Worm (Caenorhabditis elegans): ENCODE measurements around the gene B0391.14.
"Not testable (repeated sequence)": the region's sequence is repeated elsewhere in the genome, so short reads cannot be mapped to it uniquely, and the experiment has no call there.

Gene B0391.14

DNA sequence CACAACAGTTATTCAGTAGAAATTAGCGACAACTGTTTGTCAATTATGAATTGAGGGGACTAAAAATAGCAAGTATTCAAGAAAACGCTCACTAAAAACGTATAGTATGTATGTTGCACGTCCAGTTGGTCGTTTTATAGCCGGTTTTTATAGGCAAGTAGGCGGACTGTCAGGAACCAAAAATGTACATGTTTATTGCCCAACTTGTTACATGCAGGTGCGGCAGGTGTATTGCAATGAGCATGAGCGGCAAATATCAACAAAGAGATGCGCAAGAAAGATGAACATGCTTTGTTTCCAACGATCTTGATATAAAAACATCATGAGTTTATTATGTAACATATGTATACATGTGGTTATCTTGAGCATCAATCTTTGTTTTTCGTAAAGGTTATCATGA, at the start of gene B0391.14:
B0391.14 (minus strand) TSS at position 101 of the 400 bp plus-strand sequence.
- TF ChIP-seq Y79H2A.3 (GFP tag; conservative IDR thresholded peaks at IDR 0.05); hsf-1 (GFP tag; IDR thresholded peaks at IDR 0.05); nhr-120 (GFP tag; IDR thresholded peaks at IDR 0.05): not testable (repeated sequence)

ce11 chrV:15647536-15648085, 47.9 kb upstream of the B0391.14 start, which contains the start of the genes C55A1.7 and C55A1.6:
TSS of gene C55A1.7 (minus strand) at chrV:15647636.
TSS of gene C55A1.6 (plus strand) at chrV:15648035.
- TF ChIP-seq ztf-22 (GFP tag; optimal IDR thresholded peaks at IDR 0.05); bed-2 (GFP tag; IDR thresholded peaks at IDR 0.05); somi-1 (GFP tag; optimal IDR thresholded peaks at IDR 0.05): not testable (repeated sequence)

DNA sequence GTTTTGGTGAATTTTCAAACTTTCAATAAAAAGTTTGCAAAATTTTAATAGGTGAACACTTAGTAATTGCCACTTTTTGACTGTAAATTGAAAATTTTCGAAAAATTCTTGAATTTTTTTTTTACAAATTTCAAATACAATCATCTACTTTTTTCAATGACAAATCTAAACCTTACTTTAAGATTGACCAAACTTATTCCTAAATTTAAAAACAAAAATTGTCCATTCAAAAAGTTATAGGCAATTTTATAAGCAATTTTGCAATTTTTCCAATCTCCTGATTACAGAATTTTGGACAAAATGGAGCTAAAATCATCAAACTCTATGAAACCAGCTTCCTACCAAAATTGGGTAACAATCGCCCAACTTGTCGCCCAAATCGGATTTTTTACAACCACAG, 44.9 kb upstream of the B0391.14 start, which contains the start of gene str-23:
str-23 (plus strand) TSS at position 301 of the 400 bp plus-strand sequence.
- TF ChIP-seq C06A6.2 (GFP tag; conservative IDR thresholded peaks at IDR 0.05) (no peak), let-526 (GFP tag; IDR thresholded peaks at IDR 0.05) (no peak), ceh-27 (GFP tag; optimal IDR thresholded peaks at IDR 0.05) (no peak), somi-1 (GFP tag; optimal IDR thresholded peaks at IDR 0.05) (no peak), snpc-4 (GFP tag; optimal IDR thresholded peaks at IDR 0.05) (no peak), snpc-4 (tag; optimal IDR thresholded peaks at IDR 0.05) (no peak), aptf-3 (GFP tag; IDR thresholded peaks at IDR 0.05) (no peak), snpc-3.4 (tag; optimal IDR thresholded peaks at IDR 0.05) (no peak), egl-44 (GFP tag; IDR thresholded peaks at IDR 0.05) (no peak), nhr-179 (tag; optimal IDR thresholded peaks at IDR 0.05) (no peak), lir-1 (GFP tag; conservative IDR thresholded peaks at IDR 0.05) (no peak), F52B5.7 (tag; optimal IDR thresholded peaks at IDR 0.05) (no peak), F33H1.4 (GFP tag; IDR thresholded peaks at IDR 0.05) (no peak), ztf-18 (tag; optimal IDR thresholded peaks at IDR 0.05) (no peak), gei-17 (GFP tag; optimal IDR thresholded peaks at IDR 0.05) (no peak), F57C9.4 (tag; optimal IDR thresholded peaks at IDR 0.05) (no peak), snpc-1.1 (tag; optimal IDR thresholded peaks at IDR 0.05; ENCODE audit: insufficient read depth) (no peak), attf-6 (GFP tag; IDR thresholded peaks at IDR 0.05) (no peak)

DNA sequence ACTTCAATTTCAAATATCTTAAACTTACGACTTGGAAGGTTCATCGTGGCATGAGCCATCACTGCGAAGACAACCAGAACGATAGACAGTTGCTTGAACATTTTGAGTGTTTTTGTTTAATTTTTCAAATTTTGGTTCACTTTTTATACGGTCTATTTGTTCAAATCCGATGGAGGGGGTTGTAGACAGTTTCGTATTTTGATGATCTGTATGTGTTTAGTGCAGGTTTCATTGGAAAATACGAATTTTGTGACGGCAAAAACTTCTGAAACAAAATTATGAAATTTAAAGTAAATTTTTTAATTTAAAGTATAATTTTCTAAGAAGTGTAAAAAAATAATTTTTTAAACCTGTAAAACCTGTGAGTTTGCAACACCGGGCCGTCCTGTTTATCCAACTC, 43.5 kb upstream of the B0391.14 start, which contains the start of gene C55A1.4:
C55A1.4 (minus strand) TSS at position 101 of the 400 bp plus-strand sequence.
- TF ChIP-seq pha-4 (tag; optimal IDR thresholded peaks at IDR 0.05); cebp-1 (GFP tag; IDR thresholded peaks at IDR 0.05); cebp-1 (tag; optimal IDR thresholded peaks at IDR 0.05); T07F8.4 (tag; optimal IDR thresholded peaks at IDR 0.05): not testable (repeated sequence)

ce11 chrV:15638853-15639252, 39.2 kb upstream of the B0391.14 start, which contains the start of gene srz-44:
TSS of gene srz-44 (minus strand) at chrV:15638953.
- no peak for TF ChIP-seq snpc-4 (GFP tag; optimal IDR thresholded peaks at IDR 0.05)
- no peak for TF ChIP-seq snpc-4 (tag; optimal IDR thresholded peaks at IDR 0.05)
- no peak for TF ChIP-seq dpff-1 (tag; optimal IDR thresholded peaks at IDR 0.05)
- no peak for TF ChIP-seq hlh-26 (GFP tag; conservative IDR thresholded peaks at IDR 0.05)
- TF ChIP-seq K12H6.12 (tag; optimal IDR thresholded peaks at IDR 0.05), result no peak
- no peak for TF ChIP-seq hmg-1.2 (GFP tag; IDR thresholded peaks at IDR 0.05)
- no peak for TF ChIP-seq lin-35 (GFP tag; optimal IDR thresholded peaks at IDR 0.05)
- no peak for TF ChIP-seq madf-10 (tag; optimal IDR thresholded peaks at IDR 0.05)
- no peak for TF ChIP-seq K11D2.4 (GFP tag; IDR thresholded peaks at IDR 0.05)
- TF ChIP-seq nhr-80 (tag; optimal IDR thresholded peaks at IDR 0.05), result no peak
- no peak for TF ChIP-seq egl-18 (GFP tag; IDR thresholded peaks at IDR 0.05)
- no peak for TF ChIP-seq attf-3 (GFP tag; conservative IDR thresholded peaks at IDR 0.05)
- TF ChIP-seq Y53G8AR.9 (GFP tag; conservative IDR thresholded peaks at IDR 0.05), result no peak
- no peak for TF ChIP-seq akir-1 (GFP tag; optimal IDR thresholded peaks at IDR 0.05)
- no peak for TF ChIP-seq Y67H2A.10 (GFP tag; conservative IDR thresholded peaks at IDR 0.05)
- no peak for TF ChIP-seq mes-4 (tag; optimal IDR thresholded peaks at IDR 0.05)

All from whole organism, young adult.